Fruit fly (Drosophila melanogaster) Kc167 (cell line): Measurements from ENCODE around the gene aop.

Source experiments
- Myc ChIP-seq: fragments of >200 bp; optimal IDR thresholded peaks from 2 replicates; lab custom pipeline; 2017; ENCODE audit warnings: missing external identifiers
- Sin3A ChIP-seq: fragments of >200 bp; optimal IDR thresholded peaks from 2 replicates; lab custom pipeline; 2018; ENCODE audit warnings: missing external identifiers
- h ChIP-seq: fragments of >200 bp; optimal IDR thresholded peaks from 3 replicates; lab custom pipeline; 2018; ENCODE audit warnings: missing external identifiers
- insv ChIP-seq: fragments of >200 bp; optimal IDR thresholded peaks from 3 replicates; lab custom pipeline; 2018; ENCODE audit warnings: missing external identifiers
- psq ChIP-seq: fragments of >200 bp; optimal IDR thresholded peaks from 2 replicates; lab custom pipeline; 2017; ENCODE audit warnings: missing external identifiers
- ttk ChIP-seq: sonication (Bioruptor generic); optimal IDR thresholded peaks from 2 replicates; lab custom pipeline; 2017; ENCODE audit warnings: missing external identifiers

DNA sequence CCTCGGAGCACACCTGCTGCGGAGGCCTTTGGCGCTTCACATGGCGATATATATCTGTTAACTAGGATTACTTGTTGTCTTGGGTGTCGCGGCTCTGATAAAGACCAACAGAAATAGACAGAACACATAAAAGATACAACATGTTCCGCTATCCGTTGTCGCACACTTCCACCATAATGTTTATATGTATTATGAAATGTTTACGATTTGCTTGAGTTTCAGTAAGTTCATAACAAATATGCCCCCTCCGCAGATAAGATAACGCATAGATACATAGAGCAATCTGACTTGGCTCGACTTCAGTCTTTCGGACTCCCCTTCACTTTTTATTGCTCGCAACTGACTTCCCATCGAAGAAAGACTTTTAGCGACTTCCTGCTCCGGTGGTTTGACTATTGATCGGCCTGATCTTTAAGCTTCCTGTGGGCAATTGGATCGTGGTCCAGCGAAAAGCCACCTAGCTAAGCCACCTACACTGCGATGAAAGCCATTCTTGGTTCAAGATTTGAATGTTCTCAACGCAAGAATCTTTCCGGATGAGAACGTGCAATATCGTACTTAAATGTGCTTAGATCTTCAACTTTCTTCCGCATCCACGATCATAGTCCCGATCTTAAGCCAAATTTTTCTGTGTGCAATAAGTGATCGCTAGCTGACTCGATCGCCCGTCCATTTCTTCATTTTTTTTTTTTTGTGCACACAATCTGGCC, 10.2 kb downstream of the aop start:
- TF ChIP-seq Sin3A (lab: Kevin White, UChicago) = no peak
- TF ChIP-seq psq = no peak
- TF ChIP-seq h (lab: Kevin White, UChicago) = no peak
- no peak for TF ChIP-seq Myc (lab: Kevin White, UChicago)
- no peak for TF ChIP-seq ttk (lab: Kevin White, UChicago)
- TF ChIP-seq insv (lab: Kevin White, UChicago) = no peak
